Fruit fly (Drosophila melanogaster) whole organism, adult: ENCODE measurements around the gene CG6696.

Experiments
- CG11617 ChIP-seq: fragments of 200-800 bp; sonication (Bioruptor generic); optimal IDR thresholded peaks from 2 replicates; lab custom pipeline; 2017; ENCODE audit warnings: mild to moderate bottlenecking, missing biosample characterization, missing genetic modification reagents, missing genetic modification characterization
- CG12768 ChIP-seq: fragments of 200-800 bp; sonication (Bioruptor generic); optimal IDR thresholded peaks from 2 replicates; lab custom pipeline; 2017; ENCODE audit warnings: missing biosample characterization, missing genetic modification characterization, mild to moderate bottlenecking, moderate library complexity, missing genetic modification reagents
- CG1620 ChIP-seq: fragments of 200-800 bp; sonication (Bioruptor generic); optimal IDR thresholded peaks from 2 replicates; lab custom pipeline; 2016; ENCODE audit warnings: missing biosample characterization, missing genetic modification characterization
- CG33017 ChIP-seq: fragments of 200-800 bp; sonication (Bioruptor generic); optimal IDR thresholded peaks from 2 replicates; lab custom pipeline; 2018; ENCODE audit warnings: missing biosample characterization, mild to moderate bottlenecking, missing genetic modification characterization, moderate library complexity
- CG7045 ChIP-seq: fragments of 200-800 bp; sonication (Bioruptor generic); optimal IDR thresholded peaks from 2 replicates; lab custom pipeline; 2017; ENCODE audit warnings: missing biosample characterization, mild to moderate bottlenecking, missing genetic modification characterization
- Clk ChIP-seq: fragments of 200-800 bp; sonication (Bioruptor generic); optimal IDR thresholded peaks from 2 replicates; lab custom pipeline; 2017; ENCODE audit warnings: missing biosample characterization, missing genetic modification characterization
- Crg-1 ChIP-seq: fragments of 200-800 bp; sonication (Bioruptor generic); optimal IDR thresholded peaks from 2 replicates; lab custom pipeline; 2016; ENCODE audit warnings: missing biosample characterization, missing genetic modification characterization
- Hr96 ChIP-seq: fragments of 200-800 bp; sonication (Bioruptor generic); optimal IDR thresholded peaks from 2 replicates; lab custom pipeline; 2016; ENCODE audit warnings: missing biosample characterization, missing genetic modification characterization
- bab1 ChIP-seq: fragments of 200-800 bp; sonication (Bioruptor generic); optimal IDR thresholded peaks from 3 replicates; lab custom pipeline; 2019; ENCODE audit warnings: missing biosample characterization, mild to moderate bottlenecking, missing genetic modification characterization, moderate library complexity
- cnc ChIP-seq, 2 experiments: fragments of >200 bp; optimal IDR thresholded peaks; 2 replicates each; lab custom pipeline; 2017
- kay ChIP-seq: fragments of 200-800 bp; sonication (Bioruptor generic); peaks from one replicate; lab custom pipeline; 2016; ENCODE audit warnings: missing biosample characterization, missing genetic modification characterization, borderline replicate concordance
- pad ChIP-seq: fragments of 200-800 bp; sonication (Bioruptor generic); optimal IDR thresholded peaks from 3 replicates; lab custom pipeline; 2017; ENCODE audit warnings: missing biosample characterization, missing genetic modification characterization, mild to moderate bottlenecking, moderate library complexity, missing genetic modification reagents
- tj ChIP-seq: fragments of 200-800 bp; sonication (Bioruptor generic); optimal IDR thresholded peaks from 3 replicates; lab custom pipeline; 2017; ENCODE audit warnings: missing biosample characterization, mild to moderate bottlenecking, missing genetic modification characterization, moderate library complexity
- toe ChIP-seq: fragments of 200-800 bp; sonication (Bioruptor generic); optimal IDR thresholded peaks from 2 replicates; lab custom pipeline; 2016; ENCODE audit warnings: missing biosample characterization, missing genetic modification characterization

DNA sequence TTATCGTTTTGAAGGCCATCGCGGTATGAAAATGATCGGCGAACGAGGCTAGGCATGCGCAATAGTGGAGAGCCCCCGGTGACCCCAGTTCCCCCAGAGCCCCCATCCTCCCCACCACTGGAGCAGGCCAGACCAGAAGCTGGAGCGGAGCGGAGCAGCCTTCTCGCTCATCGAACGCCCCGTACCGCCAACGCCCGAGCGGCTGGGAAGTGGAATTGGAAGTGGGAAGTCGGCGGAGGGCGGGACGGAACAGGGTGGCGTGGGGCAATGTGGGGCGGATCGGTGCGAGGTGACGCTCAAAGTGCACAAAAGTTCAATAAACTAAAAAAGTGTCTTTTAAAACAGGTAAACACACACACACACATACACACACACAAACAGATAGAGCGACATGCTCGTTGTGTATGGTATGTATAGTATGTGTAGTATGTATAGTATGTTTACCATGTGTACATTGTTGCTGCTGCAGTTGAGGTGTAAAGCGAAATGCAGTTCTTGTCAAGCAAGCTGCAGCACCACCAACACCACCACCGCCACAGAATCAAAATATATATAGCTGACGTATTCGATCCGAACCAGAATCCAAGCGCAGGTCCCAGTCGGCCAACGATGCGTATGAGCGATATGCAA lies 9.7 kb upstream of the CG6696 start:
- TF ChIP-seq CG11617 (GFP tag; lab: Kevin White, UChicago) (no peak), tj (GFP tag; lab: Kevin White, UChicago) (no peak), Clk (GFP tag; lab: Kevin White, UChicago) (no peak), toe (GFP tag; lab: Kevin White, UChicago) (no peak), cnc (optimal IDR thresholded peaks at IDR 0.05; lab: Kevin White, UChicago) (no peak), Crg-1 (GFP tag; lab: Kevin White, UChicago) (no peak), bab1 (GFP tag; lab: Kevin White, UChicago) (no peak), CG33017 (tag; lab: Kevin White, UChicago) (no peak), Hr96 (GFP tag; lab: Kevin White, UChicago) (no peak), CG1620 (GFP tag; lab: Kevin White, UChicago) (no peak), pad (no peak), kay (GFP tag; lab: Kevin White, UChicago) (no peak), CG12768 (no peak), CG7045 (GFP tag; lab: Kevin White, UChicago) (no peak)
